Worm (Caenorhabditis elegans) whole organism, L4 larva: Measurements from ENCODE around the gene cnd-1.

Experiments used
- mdl-1 ChIP-seq, 2 experiments: fragments of 150-350 bp in 1 of 2; sonication (generic microtip) in 1 of 2; optimal IDR thresholded peaks; 2 replicates each; lab custom pipeline; 2014 to 2017; ENCODE audit warnings: missing biosample characterization in 2 of 2, missing genetic modification characterization in 2 of 2
- nhr-102 ChIP-seq: sonication (generic microtip); optimal IDR thresholded peaks from 2 replicates; lab custom pipeline; 2016; ENCODE audit warnings: mild to moderate bottlenecking, missing genetic modification characterization, moderate library complexity, missing compliant biosample characterization

DNA sequence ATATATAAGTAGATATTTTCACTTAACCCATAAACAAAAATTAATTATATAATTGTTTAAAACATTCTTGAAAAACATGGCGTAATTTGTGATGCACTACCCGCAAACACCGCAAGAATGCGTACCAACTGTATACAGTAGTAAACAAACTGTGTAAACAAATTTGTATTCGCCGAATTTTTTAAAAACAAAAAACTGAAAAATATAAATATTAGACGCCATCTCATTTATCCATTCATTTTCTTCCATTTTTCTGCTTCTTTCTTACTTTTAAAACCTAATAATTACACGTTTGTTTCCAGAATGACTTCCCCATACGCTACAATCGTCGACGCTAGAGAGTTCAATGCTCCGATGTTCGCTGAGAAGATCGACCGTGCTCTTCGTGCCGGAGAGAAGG lies 19.1 kb downstream of the cnd-1 start, which contains the start of gene nex-1:
- TF ChIP-seq mdl-1 (tag; optimal IDR thresholded peaks at IDR 0.05; lab: Kevin White, UChicago): no peak
- TF ChIP-seq nhr-102 (tag; lab: Kevin White, UChicago): no peak
